Fruit fly (Drosophila melanogaster) whole organism, wandering third instar larva: ENCODE results near the gene CG33502.
"Not testable (repeated sequence)": the region's sequence is repeated elsewhere in the genome, so short reads cannot be mapped to it uniquely, and the experiment has no call there.

Source experiments
- CG32264 ChIP-seq: fragments of 200-800 bp; sonication (Bioruptor generic); optimal IDR thresholded peaks from 2 replicates; lab custom pipeline; 2016; ENCODE audit warnings: missing biosample characterization, missing genetic modification characterization
- CG9705 ChIP-seq: fragments of 200-800 bp; sonication (Bioruptor generic); optimal IDR thresholded peaks from 2 replicates; lab custom pipeline; 2018; ENCODE audit warnings: missing biosample characterization, mild to moderate bottlenecking, missing genetic modification characterization
- CrebA ChIP-seq: fragments of 200-800 bp; sonication (Bioruptor generic); optimal IDR thresholded peaks from 2 replicates; lab custom pipeline; 2016; ENCODE audit warnings: missing biosample characterization, mild to moderate bottlenecking, missing genetic modification characterization, borderline replicate concordance
- Dfd ChIP-seq: fragments of >200 bp; optimal IDR thresholded peaks from 2 replicates; lab custom pipeline; 2017; ENCODE audit warnings: missing biosample characterization, missing genetic modification characterization
- Dif ChIP-seq: fragments of 200-275, 200-300 bp; sonication (Bioruptor generic); optimal IDR thresholded peaks from 2 replicates; lab custom pipeline; 2018; ENCODE audit warnings: missing biosample characterization, missing genetic modification characterization; ENCODE audit not compliant: partially characterized antibody
- GATAd ChIP-seq: sonication (Bioruptor generic); optimal IDR thresholded peaks from 2 replicates; lab custom pipeline; 2016; ENCODE audit warnings: missing biosample characterization, missing genetic modification characterization
- HLH106 ChIP-seq: fragments of 200-800 bp; optimal IDR thresholded peaks from 3 replicates; lab custom pipeline; 2019; ENCODE audit warnings: missing biosample characterization, mild to moderate bottlenecking, missing genetic modification characterization, moderate library complexity
- Hnf4 ChIP-seq: fragments of 200-800 bp; sonication (Bioruptor generic); optimal IDR thresholded peaks from 2 replicates; lab custom pipeline; 2016; ENCODE audit warnings: missing biosample characterization, mild to moderate bottlenecking, missing genetic modification characterization
- Hr78 ChIP-seq: fragments of >200 bp; optimal IDR thresholded peaks from 2 replicates; lab custom pipeline; 2017; ENCODE audit warnings: missing biosample characterization, missing genetic modification characterization
- Hr83 ChIP-seq: fragments of 200-300 bp; sonication (Bioruptor generic); optimal IDR thresholded peaks from 2 replicates; lab custom pipeline; 2016; ENCODE audit warnings: missing biosample characterization, mild to moderate bottlenecking, missing genetic modification characterization, moderate library complexity; ENCODE audit not compliant: poor library complexity, severe bottlenecking
- Jra ChIP-seq: sonication (Bioruptor generic); optimal IDR thresholded peaks from 2 replicates; lab custom pipeline; 2016; ENCODE audit warnings: missing biosample characterization, missing genetic modification characterization
- Mio ChIP-seq: sonication (Bioruptor generic); optimal IDR thresholded peaks from 2 replicates; lab custom pipeline; 2016; ENCODE audit warnings: missing biosample characterization, missing genetic modification characterization
- N ChIP-seq: fragments of >200 bp; optimal IDR thresholded peaks from 2 replicates; lab custom pipeline; 2018; ENCODE audit warnings: missing biosample characterization, missing external identifiers, missing genetic modification characterization
- OdsH ChIP-seq: fragments of 200-800 bp; sonication (Bioruptor generic); optimal IDR thresholded peaks from 2 replicates; lab custom pipeline; 2016; ENCODE audit warnings: missing biosample characterization, mild to moderate bottlenecking, missing genetic modification characterization
- Sp1 ChIP-seq: fragments of 200-800 bp; sonication (Bioruptor generic); optimal IDR thresholded peaks from 3 replicates; lab custom pipeline; 2019; ENCODE audit warnings: missing biosample characterization, mild to moderate bottlenecking, missing genetic modification characterization, moderate library complexity
- br ChIP-seq: fragments of 200-800 bp; sonication (Bioruptor generic); optimal IDR thresholded peaks from 2 replicates; lab custom pipeline; 2016; ENCODE audit warnings: missing biosample characterization, missing genetic modification characterization
- dmrt93B ChIP-seq: fragments of 200-800 bp; sonication (Bioruptor generic); optimal IDR thresholded peaks from 2 replicates; lab custom pipeline; 2018; ENCODE audit warnings: missing biosample characterization, mild to moderate bottlenecking, missing genetic modification characterization
- ey ChIP-seq: fragments of 200-800 bp; sonication (Bioruptor generic); optimal IDR thresholded peaks from 2 replicates; lab custom pipeline; 2016; ENCODE audit warnings: missing biosample characterization, missing genetic modification characterization
- foxo ChIP-seq, 2 experiments: fragments of 200-800 bp; sonication (Bioruptor generic); optimal IDR thresholded peaks; 2 replicates in 1 of 2; 3 replicates in 1 of 2; lab custom pipeline; 2016 to 2017; ENCODE audit warnings: missing biosample characterization in 2 of 2, missing genetic modification characterization in 2 of 2
- fru ChIP-seq: fragments of 200-800 bp; sonication (Bioruptor generic); optimal IDR thresholded peaks from 3 replicates; lab custom pipeline; 2016; ENCODE audit warnings: missing biosample characterization, mild to moderate bottlenecking, missing genetic modification characterization
- h ChIP-seq: fragments of 200-800 bp; sonication (Bioruptor generic); optimal IDR thresholded peaks from 3 replicates; lab custom pipeline; 2016; ENCODE audit warnings: missing biosample characterization, mild to moderate bottlenecking, missing genetic modification characterization
- jim ChIP-seq: fragments of 175-275, 200-325 bp; sonication (Bioruptor generic); optimal IDR thresholded peaks from 2 replicates; lab custom pipeline; 2016; ENCODE audit warnings: missing biosample characterization, mild to moderate bottlenecking, missing genetic modification characterization
- lola ChIP-seq: fragments of >200 bp; optimal IDR thresholded peaks from 2 replicates; lab custom pipeline; 2017; ENCODE audit warnings: missing biosample characterization, missing genetic modification characterization
- pan ChIP-seq: fragments of >200 bp; optimal IDR thresholded peaks from 2 replicates; lab custom pipeline; 2017
- psq ChIP-seq: fragments of 200-800 bp; sonication (Bioruptor generic); optimal IDR thresholded peaks from 3 replicates; lab custom pipeline; 2017; ENCODE audit warnings: missing biosample characterization, mild to moderate bottlenecking, missing genetic modification characterization, moderate library complexity
- rgr ChIP-seq: fragments of 200-800 bp; sonication (Bioruptor generic); optimal IDR thresholded peaks from 3 replicates; lab custom pipeline; 2016; ENCODE audit warnings: missing biosample characterization, mild to moderate bottlenecking, missing genetic modification characterization
- sage ChIP-seq: fragments of 200-800 bp; sonication (Bioruptor generic); optimal IDR thresholded peaks from 2 replicates; lab custom pipeline; 2016; ENCODE audit warnings: missing biosample characterization, mild to moderate bottlenecking, missing genetic modification characterization
- sv ChIP-seq: fragments of 200-800 bp; sonication (Bioruptor generic); optimal IDR thresholded peaks from 3 replicates; lab custom pipeline; 2016; ENCODE audit warnings: missing biosample characterization, missing genetic modification characterization
- tai ChIP-seq: sonication (Bioruptor generic); optimal IDR thresholded peaks from 2 replicates; lab custom pipeline; 2016; ENCODE audit warnings: missing biosample characterization, missing genetic modification characterization
- usp ChIP-seq: fragments of >200 bp; optimal IDR thresholded peaks from 2 replicates; lab custom pipeline; 2017; ENCODE audit warnings: missing biosample characterization, missing genetic modification characterization
- woc ChIP-seq: sonication (Bioruptor generic); optimal IDR thresholded peaks from 2 replicates; lab custom pipeline; 2016; ENCODE audit warnings: missing biosample characterization, mild to moderate bottlenecking, missing genetic modification characterization

The CG33502 gene

dm6 chrX:21611426-21611825, at the start of gene CG33502:
CG33502 (minus strand) TSS chrX:21611526.
- not testable (repeated sequence) for TF ChIP-seq CrebA (GFP tag; lab: Kevin White, UChicago); Dfd (GFP tag; lab: Kevin White, UChicago); usp

dm6 chrX:21632852-21633251, 21.5 kb upstream of the CG33502 start:
- TF ChIP-seq CG9705 (GFP tag; lab: Kevin White, UChicago) (no peak), h (no peak), Hr83 (GFP tag; lab: Kevin White, UChicago) (no peak), foxo (GFP tag; optimal IDR thresholded peaks at IDR 0.05; lab: Kevin White, UChicago) (no peak), N (GFP tag; lab: Kevin White, UChicago) (peak; percentile 50), dmrt93B (GFP tag; lab: Kevin White, UChicago) (no peak)

DNA sequence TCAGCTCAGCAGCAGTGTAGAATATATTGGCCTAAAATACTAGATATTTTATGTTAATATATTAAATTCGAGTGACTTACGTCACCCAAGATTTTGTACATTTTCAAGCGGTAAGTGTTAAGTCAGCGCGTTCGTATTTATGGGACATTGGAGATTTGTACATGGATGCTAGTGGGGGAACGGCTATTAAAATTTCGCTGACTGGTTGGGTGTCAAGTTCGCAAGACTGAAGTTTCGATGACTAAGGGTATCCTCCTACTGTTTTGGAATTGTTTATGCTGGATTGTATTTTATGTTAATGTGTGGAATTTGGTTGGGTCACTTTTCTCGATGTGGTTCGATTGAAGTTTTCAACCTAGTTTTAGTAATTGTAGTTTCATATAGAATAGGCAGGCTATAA, 20.9 kb upstream of the CG33502 start:
- TF ChIP-seq N (GFP tag; lab: Kevin White, UChicago) (no peak), h (no peak), woc (no peak), Hr83 (GFP tag; lab: Kevin White, UChicago) (no peak), lola (GFP tag; lab: Kevin White, UChicago) (no peak), pan (lab: Kevin White, UChicago) (no peak), dmrt93B (GFP tag; lab: Kevin White, UChicago) (no peak), Mio (no peak), Jra (GFP tag; lab: Kevin White, UChicago) (no peak), Sp1 (GFP tag; lab: Kevin White, UChicago) (no peak), usp (no peak), fru (GFP tag; lab: Kevin White, UChicago) (no peak), sage (no peak), ey (GFP tag; lab: Kevin White, UChicago) (no peak), Hr78 (GFP tag; lab: Kevin White, UChicago) (no peak), br (GFP tag; lab: Kevin White, UChicago) (no peak), Dif (GFP tag; lab: Kevin White, UChicago) (no peak), jim (GFP tag; lab: Kevin White, UChicago) (no peak), psq (GFP tag; lab: Kevin White, UChicago) (no peak)
- TF ChIP-seq, all 38 proteins: peak for 0

DNA sequence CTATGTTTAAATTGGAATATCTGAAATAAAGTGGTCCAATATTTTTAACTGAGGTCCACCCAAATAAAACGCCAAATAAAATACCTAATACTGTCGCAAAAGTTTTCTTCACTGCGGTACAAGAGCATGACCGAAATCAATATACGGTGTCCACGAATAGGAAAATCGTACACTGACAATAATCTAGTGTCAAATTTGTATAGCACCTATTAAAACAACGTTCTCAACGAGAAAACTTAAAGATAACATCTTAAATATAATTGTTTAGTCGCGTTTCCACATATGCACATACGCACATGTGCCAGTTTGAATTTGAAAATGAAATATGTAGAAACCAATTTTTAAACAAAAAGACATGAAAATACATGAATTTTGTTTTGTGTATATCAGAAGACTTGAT, 20.1 kb upstream of the CG33502 start:
- peak; percentile 24 for TF ChIP-seq psq (GFP tag; lab: Kevin White, UChicago)
- TF ChIP-seq rgr (GFP tag; lab: Kevin White, UChicago) = peak; percentile 50
- TF ChIP-seq foxo (GFP tag; optimal IDR thresholded peaks at IDR 0.05; lab: Kevin White, UChicago) = peak in 1 of 2 experiments; percentile 66
- TF ChIP-seq sv (GFP tag; lab: Kevin White, UChicago) = peak; percentile 49
- TF ChIP-seq Hnf4 = peak; percentile 37
- peak; percentile 44 for TF ChIP-seq OdsH (GFP tag; lab: Kevin White, UChicago)
- peak; percentile 22 for TF ChIP-seq dmrt93B (GFP tag; lab: Kevin White, UChicago)
- no peak for TF ChIP-seq GATAd (GFP tag; lab: Kevin White, UChicago)
- no peak for TF ChIP-seq Hr83 (GFP tag; lab: Kevin White, UChicago)
- TF ChIP-seq h = peak; percentile 61
- TF ChIP-seq HLH106 (tag; lab: Kevin White, UChicago) = peak; percentile 76
- peak; percentile 55 for TF ChIP-seq fru (GFP tag; lab: Kevin White, UChicago)
- TF ChIP-seq Jra (GFP tag; lab: Kevin White, UChicago) = no peak
- TF ChIP-seq CG9705 (GFP tag; lab: Kevin White, UChicago) = peak; percentile 61
- TF ChIP-seq ey (GFP tag; lab: Kevin White, UChicago) = peak; percentile 41
- TF ChIP-seq br (GFP tag; lab: Kevin White, UChicago) = peak; percentile 49
- TF ChIP-seq woc = peak; percentile 59
- TF ChIP-seq Hr78 (GFP tag; lab: Kevin White, UChicago) = no peak
- TF ChIP-seq CG32264 (GFP tag; lab: Kevin White, UChicago) = no peak

- TF ChIP-seq tai (GFP tag; lab: Kevin White, UChicago) = no peak
- TF ChIP-seq CG32264 (GFP tag; lab: Kevin White, UChicago) = no peak
- TF ChIP-seq N (GFP tag; lab: Kevin White, UChicago) = peak; percentile 71
- TF ChIP-seq fru (GFP tag; lab: Kevin White, UChicago) = no peak
Measured at dm6 chrX:21630160-21630738, 18.9 kb upstream of the CG33502 start.
